Fruit fly (Drosophila melanogaster): ENCODE measurements around the gene CG34302.

CG34302 gene

DNA sequence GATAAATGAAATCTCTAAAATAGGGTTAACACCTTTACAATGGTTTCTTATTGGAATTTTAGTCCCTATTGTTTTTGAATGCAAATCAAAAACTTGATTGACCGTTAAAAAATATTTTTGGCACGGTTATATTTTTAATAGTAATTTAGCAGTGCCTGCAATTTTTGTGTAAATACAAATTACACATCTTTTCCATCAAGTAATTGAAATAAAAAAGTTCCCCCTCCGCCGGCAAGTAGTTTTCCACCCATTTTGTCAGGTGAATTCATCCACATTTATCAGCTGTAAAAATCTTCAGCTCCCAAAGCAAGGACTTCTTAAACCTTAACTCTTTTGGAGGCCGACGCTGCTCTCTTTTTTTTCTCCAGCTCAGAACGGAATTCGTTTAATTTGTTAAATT is at the start of gene CG34302:
CG34302 (minus strand) TSS at position 101 of the 400 bp plus-strand sequence.
- TF ChIP-seq Mio (GFP tag; optimal IDR thresholded peaks at IDR 0.05) (no peak), Hnf4 (GFP tag; optimal IDR thresholded peaks at IDR 0.05) (no peak), br (GFP tag; optimal IDR thresholded peaks at IDR 0.05) (no peak), sv (GFP tag; optimal IDR thresholded peaks at IDR 0.05) (no peak), usp (GFP tag; optimal IDR thresholded peaks at IDR 0.05) (no peak), OdsH (GFP tag; optimal IDR thresholded peaks at IDR 0.05) (no peak), dsf (GFP tag; optimal IDR thresholded peaks at IDR 0.05; ENCODE audit: borderline replicate concordance) (no peak), Dif (GFP tag; optimal IDR thresholded peaks at IDR 0.05; ENCODE audit: partially characterized antibody) (no peak), Jra (GFP tag; optimal IDR thresholded peaks at IDR 0.05) (no peak)

DNA sequence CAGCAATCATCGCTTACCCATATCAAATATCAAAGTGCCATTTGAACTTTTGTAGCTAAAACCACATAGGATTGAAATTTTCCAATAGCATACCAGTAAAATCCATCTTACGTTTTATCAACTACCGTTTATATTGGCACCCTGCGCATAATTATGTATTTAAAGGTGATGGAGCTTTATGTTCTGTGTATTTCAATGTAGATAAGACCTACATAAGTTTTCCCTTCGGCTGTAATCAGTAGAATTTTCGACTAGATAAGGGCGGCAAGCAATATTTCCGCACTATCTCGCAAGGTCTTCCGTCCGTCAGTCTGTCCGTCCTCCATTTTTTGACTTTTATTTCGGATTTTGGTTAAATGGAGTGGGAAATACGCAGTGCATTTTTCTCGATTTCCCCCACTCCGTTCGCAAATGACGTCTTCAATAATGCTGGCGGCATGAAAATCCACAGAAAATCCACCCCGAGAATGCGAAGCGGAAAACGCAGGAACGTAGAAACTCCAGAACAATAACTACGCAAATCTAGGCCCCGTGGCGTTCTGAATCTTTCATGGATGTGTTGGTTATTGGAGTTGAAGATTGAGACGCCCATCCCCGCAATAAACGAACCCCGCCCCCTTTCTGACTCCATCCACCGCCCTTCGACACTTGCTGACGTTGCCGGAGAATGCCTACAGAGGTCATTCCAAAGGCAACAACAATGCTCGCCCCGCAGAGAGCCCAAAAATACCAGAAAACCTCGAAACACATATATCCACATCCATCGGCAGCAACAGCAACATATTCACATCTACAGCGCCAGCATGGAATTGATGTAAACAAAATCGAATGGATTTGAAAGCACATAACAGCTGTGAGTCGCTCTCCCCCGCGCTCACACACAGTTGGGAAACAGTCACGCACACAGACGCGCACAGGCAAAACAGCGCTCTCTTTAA is 49.5 kb upstream of the CG34302 start:
- TF ChIP-seq Myc (optimal IDR thresholded peaks at IDR 0.05): no peak
- no peak for TF ChIP-seq sage (GFP tag; optimal IDR thresholded peaks at IDR 0.05)
- TF ChIP-seq rgr (GFP tag; optimal IDR thresholded peaks at IDR 0.05): no peak
- no peak for TF ChIP-seq usp (GFP tag; optimal IDR thresholded peaks at IDR 0.05)
- no peak for TF ChIP-seq GATAd (GFP tag; optimal IDR thresholded peaks at IDR 0.05)

DNA sequence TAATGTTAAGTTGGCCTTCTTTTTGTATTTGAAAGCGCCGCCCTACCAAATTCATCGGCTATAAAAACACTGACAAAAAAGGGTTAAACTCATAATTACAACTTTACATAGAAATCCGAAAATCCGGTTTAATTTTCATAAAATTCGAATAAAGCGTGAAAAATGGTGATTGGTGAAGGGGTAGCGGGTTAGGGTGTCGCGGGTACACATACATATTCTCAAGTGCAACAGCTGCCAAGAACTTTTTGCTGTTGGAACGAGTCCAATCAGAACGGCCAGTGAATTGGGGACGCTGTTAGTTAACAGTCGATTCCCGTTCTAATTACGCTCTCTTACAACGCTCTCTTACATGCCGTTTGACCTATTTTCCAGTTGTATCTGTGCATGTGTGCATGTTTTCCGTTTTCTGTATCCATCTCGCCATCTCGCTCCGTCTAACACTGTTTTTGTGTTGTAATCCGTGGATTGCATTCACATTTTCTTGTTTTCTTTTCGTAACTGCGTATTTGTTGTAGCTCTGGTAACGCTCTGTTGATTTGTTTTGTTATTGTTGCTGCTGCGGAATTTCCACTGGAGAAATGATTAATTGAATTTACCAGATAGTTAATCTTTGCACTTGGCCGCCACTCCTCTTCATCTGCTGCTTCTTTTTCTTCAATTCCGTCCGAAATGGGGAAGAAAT is 48.7 kb upstream of the CG34302 start:
- TF ChIP-seq Hr78 (GFP tag; optimal IDR thresholded peaks at IDR 0.05) (no peak), Dif (GFP tag; optimal IDR thresholded peaks at IDR 0.05; ENCODE audit: partially characterized antibody) (peak; percentile 7), Rel (GFP tag; optimal IDR thresholded peaks at IDR 0.05) (no peak), Rel (tag; optimal IDR thresholded peaks at IDR 0.05) (no peak)

DNA sequence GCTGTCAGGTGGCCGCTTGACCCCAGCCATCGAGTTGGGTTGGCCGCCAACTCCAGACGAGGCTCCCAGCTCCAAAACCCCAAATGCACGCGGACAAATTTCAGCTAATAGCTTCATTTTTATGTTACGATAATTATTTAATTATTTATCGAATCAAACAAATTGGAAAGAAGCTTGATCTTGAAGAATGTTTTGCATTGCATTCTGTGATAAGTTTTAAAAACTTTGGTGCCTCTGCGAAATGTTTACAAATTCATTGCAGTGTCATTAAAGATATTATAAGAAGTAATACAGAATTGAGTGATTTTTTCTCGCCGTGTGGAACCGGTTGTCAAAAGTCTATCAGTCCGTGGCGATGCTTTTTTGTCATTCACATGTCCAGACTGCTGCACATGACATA is 46.8 kb upstream of the CG34302 start:
- TF ChIP-seq tai (GFP tag; optimal IDR thresholded peaks at IDR 0.05) (peak; percentile 32), Dfd (GFP tag; optimal IDR thresholded peaks at IDR 0.05) (no peak)

DNA sequence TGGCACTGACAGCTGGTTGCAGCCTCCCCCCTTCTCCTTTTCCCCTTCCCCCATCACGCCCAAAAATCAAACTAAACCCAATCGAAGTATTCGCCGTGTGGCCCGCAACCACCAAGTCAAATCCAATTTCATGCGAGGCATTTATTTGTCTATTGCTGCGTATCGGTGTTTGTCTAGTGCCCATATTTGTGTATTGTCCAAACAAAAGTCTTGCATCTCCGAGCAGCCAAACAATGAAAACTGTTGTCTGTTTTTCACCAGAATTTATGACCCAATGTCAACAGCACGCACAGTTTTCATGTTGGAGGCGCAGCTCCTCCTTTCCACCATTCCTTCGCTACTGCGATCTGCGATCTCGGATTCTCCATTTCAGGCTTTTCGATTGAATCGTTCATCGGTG is 46.3 kb upstream of the CG34302 start:
- no peak for TF ChIP-seq sage (GFP tag; optimal IDR thresholded peaks at IDR 0.05)
- TF ChIP-seq Dfd (GFP tag; optimal IDR thresholded peaks at IDR 0.05): no peak
- no peak for TF ChIP-seq N (GFP tag; optimal IDR thresholded peaks at IDR 0.05)
- TF ChIP-seq OdsH (GFP tag; optimal IDR thresholded peaks at IDR 0.05): no peak
- no peak for TF ChIP-seq h (GFP tag; optimal IDR thresholded peaks at IDR 0.05)
- TF ChIP-seq Myc (optimal IDR thresholded peaks at IDR 0.05): no peak
- TF ChIP-seq Sp1 (GFP tag; optimal IDR thresholded peaks at IDR 0.05): no peak
- TF ChIP-seq tai (GFP tag; optimal IDR thresholded peaks at IDR 0.05): no peak
- TF ChIP-seq psq (GFP tag; optimal IDR thresholded peaks at IDR 0.05): no peak
- no peak for TF ChIP-seq usp (GFP tag; optimal IDR thresholded peaks at IDR 0.05)
- TF ChIP-seq Abd-B (GFP tag; optimal IDR thresholded peaks at IDR 0.05): no peak
- no peak for TF ChIP-seq Hr83 (GFP tag; optimal IDR thresholded peaks at IDR 0.05; ENCODE audit: poor library complexity, severe bottlenecking)
- no peak for TF ChIP-seq brk (GFP tag; optimal IDR thresholded peaks at IDR 0.05)
- no peak for TF ChIP-seq br (GFP tag; optimal IDR thresholded peaks at IDR 0.05)

DNA sequence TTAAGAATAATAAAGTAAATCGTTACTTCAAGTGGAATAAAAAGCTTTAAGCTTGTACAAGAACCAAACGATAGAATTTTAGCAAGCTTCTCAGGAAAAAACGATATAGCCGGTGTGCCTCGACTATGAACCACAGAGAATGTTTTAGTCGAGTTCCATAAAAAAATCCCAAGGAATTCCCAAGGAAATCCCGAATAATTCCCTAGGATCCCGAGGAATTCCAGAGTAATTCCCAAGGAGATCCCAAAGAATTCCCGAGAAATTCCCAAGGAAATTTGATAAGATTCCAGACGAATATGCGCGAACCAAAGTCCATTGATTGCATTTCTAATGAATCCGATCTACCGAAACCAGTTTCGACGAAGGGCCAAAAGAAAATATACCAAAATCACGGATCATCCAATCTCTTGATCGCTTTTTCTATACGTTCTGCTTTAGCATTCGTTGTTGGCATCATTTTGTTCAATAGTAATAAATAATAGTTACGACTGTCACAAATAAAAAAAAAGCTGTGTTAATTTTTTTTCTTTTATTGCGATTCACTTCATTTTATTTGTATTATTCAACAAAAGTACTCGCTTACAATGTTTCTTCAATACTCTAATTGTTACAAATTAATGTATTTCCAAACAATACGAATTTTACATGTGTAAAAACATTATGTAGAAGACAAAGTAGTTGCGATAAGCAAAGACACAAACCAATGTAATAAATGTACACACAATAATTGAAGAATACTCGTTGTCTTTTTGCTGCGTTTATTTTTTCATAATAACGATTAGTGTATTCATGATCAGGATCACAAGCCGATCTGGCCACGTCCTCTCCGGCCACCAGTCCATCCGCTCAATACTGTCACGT is 45.1 kb upstream of the CG34302 start:
- no peak for TF ChIP-seq Vsx2 (GFP tag; optimal IDR thresholded peaks at IDR 0.05; ENCODE audit: partially characterized antibody)
- peak; percentile 15 for TF ChIP-seq fru (GFP tag; optimal IDR thresholded peaks at IDR 0.05)
- peak; percentile 90 for TF ChIP-seq Myc (optimal IDR thresholded peaks at IDR 0.05)
- TF ChIP-seq dsf (GFP tag; optimal IDR thresholded peaks at IDR 0.05; ENCODE audit: borderline replicate concordance): no peak
- TF ChIP-seq Hnf4 (GFP tag; optimal IDR thresholded peaks at IDR 0.05): peak; percentile 1
- no peak for TF ChIP-seq Sp1 (GFP tag; optimal IDR thresholded peaks at IDR 0.05)
- no peak for TF ChIP-seq Abd-B (GFP tag; optimal IDR thresholded peaks at IDR 0.05)
- no peak for TF ChIP-seq HLH106 (tag; optimal IDR thresholded peaks at IDR 0.05)
- TF ChIP-seq psq (GFP tag; optimal IDR thresholded peaks at IDR 0.05): no peak
- no peak for TF ChIP-seq pan (optimal IDR thresholded peaks at IDR 0.05)
- TF ChIP-seq lola (GFP tag; optimal IDR thresholded peaks at IDR 0.05): no peak
- TF ChIP-seq Jra (GFP tag; optimal IDR thresholded peaks at IDR 0.05): no peak
- TF ChIP-seq Rel (GFP tag; optimal IDR thresholded peaks at IDR 0.05): no peak
- TF ChIP-seq Rel (tag; optimal IDR thresholded peaks at IDR 0.05): no peak
- no peak for TF ChIP-seq sv (GFP tag; optimal IDR thresholded peaks at IDR 0.05)

All from whole organism, wandering third instar larva.